Worm (Caenorhabditis elegans) whole organism, mixed stage, embryonic: Measurements from ENCODE around the gene twk-4.

Experiments
- mab-5 ChIP-seq: fragments of 150-350 bp; optimal IDR thresholded peaks from 2 replicates; lab custom pipeline; 2014; ENCODE audit warnings: missing biosample characterization, missing genetic modification characterization
- nhr-12 ChIP-seq: fragments of 150-350 bp; optimal IDR thresholded peaks from 2 replicates; lab custom pipeline; 2014; ENCODE audit warnings: missing biosample characterization, missing genetic modification characterization
- nhr-76 ChIP-seq: sonication (generic microtip); optimal IDR thresholded peaks from 2 replicates; lab custom pipeline; 2017; ENCODE audit warnings: missing biosample characterization, missing genetic modification characterization

DNA sequence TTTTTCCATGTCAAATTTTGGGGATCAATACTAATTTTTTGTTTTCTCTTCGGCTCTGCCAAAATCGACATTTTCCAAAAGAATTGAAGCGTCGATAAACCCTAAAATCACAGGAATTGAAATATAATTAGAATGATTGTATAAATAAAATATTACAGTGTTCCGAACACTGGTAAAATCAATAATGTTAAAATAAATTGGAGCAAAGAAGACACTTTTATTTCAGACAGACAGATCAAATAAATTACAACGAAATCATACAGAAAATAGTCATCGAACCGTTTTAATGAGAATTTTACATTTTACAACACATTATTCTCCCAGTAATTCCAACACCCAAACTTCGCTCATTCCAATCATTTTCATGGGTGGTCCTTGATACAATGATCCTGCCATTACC lies 26.4 kb downstream of the twk-4 start, which contains the start of gene T23G7.3:
- TF ChIP-seq nhr-76 (no peak), mab-5 (no peak), nhr-12 (tag; lab: Kevin White, UChicago) (no peak)
